Fruit fly (Drosophila melanogaster): Measurements from ENCODE around the gene CG10589.

CG10589 gene

dm6 chr3L:20927526-20927925 is at the start of gene CG10589:
CG10589 (plus strand) TSS chr3L:20927826.
- TF ChIP-seq N (GFP tag; optimal IDR thresholded peaks at IDR 0.05), result no peak
- TF ChIP-seq CG32264 (GFP tag; optimal IDR thresholded peaks at IDR 0.05), result no peak
- no peak for TF ChIP-seq GATAd (GFP tag; optimal IDR thresholded peaks at IDR 0.05)
- TF ChIP-seq Vsx2 (GFP tag; optimal IDR thresholded peaks at IDR 0.05; ENCODE audit: partially characterized antibody), result no peak
- no peak for TF ChIP-seq lola (GFP tag; optimal IDR thresholded peaks at IDR 0.05)
- no peak for TF ChIP-seq foxo (GFP tag; optimal IDR thresholded peaks at IDR 0.05)
- no peak for TF ChIP-seq ey (GFP tag; optimal IDR thresholded peaks at IDR 0.05)
- no peak for TF ChIP-seq usp (GFP tag; optimal IDR thresholded peaks at IDR 0.05)
- TF ChIP-seq Myc (optimal IDR thresholded peaks at IDR 0.05), result no peak
- TF ChIP-seq CG9705 (GFP tag; optimal IDR thresholded peaks at IDR 0.05), result no peak
- no peak for TF ChIP-seq pan (optimal IDR thresholded peaks at IDR 0.05)
- no peak for TF ChIP-seq Abd-B (GFP tag; optimal IDR thresholded peaks at IDR 0.05)
- no peak for TF ChIP-seq br (GFP tag; optimal IDR thresholded peaks at IDR 0.05)
- no peak for TF ChIP-seq CrebA (GFP tag; optimal IDR thresholded peaks at IDR 0.05; ENCODE audit: borderline replicate concordance)
- TF ChIP-seq sv (GFP tag; optimal IDR thresholded peaks at IDR 0.05), result no peak
- TF ChIP-seq woc (GFP tag; optimal IDR thresholded peaks at IDR 0.05), result no peak
- TF ChIP-seq HLH106 (tag; optimal IDR thresholded peaks at IDR 0.05), result no peak
- no peak for TF ChIP-seq Hr83 (GFP tag; optimal IDR thresholded peaks at IDR 0.05; ENCODE audit: poor library complexity, severe bottlenecking)
- no peak for TF ChIP-seq Dif (GFP tag; optimal IDR thresholded peaks at IDR 0.05; ENCODE audit: partially characterized antibody)
- no peak for TF ChIP-seq brk (GFP tag; optimal IDR thresholded peaks at IDR 0.05)

dm6 chr3L:20883969-20884368 is 43.7 kb upstream of the CG10589 start:
- TF ChIP-seq Dfd (GFP tag; optimal IDR thresholded peaks at IDR 0.05) (no peak), Sp1 (GFP tag; optimal IDR thresholded peaks at IDR 0.05) (no peak), tai (GFP tag; optimal IDR thresholded peaks at IDR 0.05) (no peak), ey (GFP tag; optimal IDR thresholded peaks at IDR 0.05) (no peak), br (GFP tag; optimal IDR thresholded peaks at IDR 0.05) (no peak), woc (GFP tag; optimal IDR thresholded peaks at IDR 0.05) (no peak), brk (GFP tag; optimal IDR thresholded peaks at IDR 0.05) (no peak), rgr (GFP tag; optimal IDR thresholded peaks at IDR 0.05) (no peak), Hr83 (GFP tag; optimal IDR thresholded peaks at IDR 0.05; ENCODE audit: poor library complexity, severe bottlenecking) (no peak), N (GFP tag; optimal IDR thresholded peaks at IDR 0.05) (no peak), psq (GFP tag; optimal IDR thresholded peaks at IDR 0.05) (no peak), sv (GFP tag; optimal IDR thresholded peaks at IDR 0.05) (no peak), Vsx2 (GFP tag; optimal IDR thresholded peaks at IDR 0.05; ENCODE audit: partially characterized antibody) (no peak), HLH106 (tag; optimal IDR thresholded peaks at IDR 0.05) (no peak), dsf (GFP tag; optimal IDR thresholded peaks at IDR 0.05; ENCODE audit: borderline replicate concordance) (no peak), Hnf4 (GFP tag; optimal IDR thresholded peaks at IDR 0.05) (no peak), Rel (GFP tag; optimal IDR thresholded peaks at IDR 0.05) (no peak), Rel (tag; optimal IDR thresholded peaks at IDR 0.05) (no peak), OdsH (GFP tag; optimal IDR thresholded peaks at IDR 0.05) (no peak), Hr78 (GFP tag; optimal IDR thresholded peaks at IDR 0.05) (no peak), lola (GFP tag; optimal IDR thresholded peaks at IDR 0.05) (no peak)

- TF ChIP-seq ey (GFP tag; optimal IDR thresholded peaks at IDR 0.05), result no peak
These were observed 42.5 kb upstream of the CG10589 start, which contains the start of gene CG32432 for dm6 chr3L:20885172-20885571. CG32432 (minus strand) TSS chr3L:20885188.

dm6 chr3L:20897317-20897716 is 30.3 kb upstream of the CG10589 start, which contains the start of the genes Sfp77F and CG43931:
Sfp77F (minus strand) TSS chr3L:20897417.
CG43931 (plus strand) TSS chr3L:20897557.
- TF ChIP-seq Hr83 (GFP tag; optimal IDR thresholded peaks at IDR 0.05; ENCODE audit: poor library complexity, severe bottlenecking), result no peak
- no peak for TF ChIP-seq Hr78 (GFP tag; optimal IDR thresholded peaks at IDR 0.05)
- no peak for TF ChIP-seq CG9705 (GFP tag; optimal IDR thresholded peaks at IDR 0.05)
- no peak for TF ChIP-seq HLH106 (tag; optimal IDR thresholded peaks at IDR 0.05)
- TF ChIP-seq Dfd (GFP tag; optimal IDR thresholded peaks at IDR 0.05), result no peak
- TF ChIP-seq CrebA (GFP tag; optimal IDR thresholded peaks at IDR 0.05; ENCODE audit: borderline replicate concordance), result no peak
- TF ChIP-seq Sp1 (GFP tag; optimal IDR thresholded peaks at IDR 0.05), result no peak
- TF ChIP-seq dsf (GFP tag; optimal IDR thresholded peaks at IDR 0.05; ENCODE audit: borderline replicate concordance), result no peak
- no peak for TF ChIP-seq psq (GFP tag; optimal IDR thresholded peaks at IDR 0.05)
- TF ChIP-seq Hnf4 (GFP tag; optimal IDR thresholded peaks at IDR 0.05), result no peak

dm6 chr3L:20900996-20901395 is 26.6 kb upstream of the CG10589 start:
- TF ChIP-seq Hr83 (GFP tag; optimal IDR thresholded peaks at IDR 0.05; ENCODE audit: poor library complexity, severe bottlenecking) (peak; percentile 38), br (GFP tag; optimal IDR thresholded peaks at IDR 0.05) (no peak)

All from whole organism, wandering third instar larva.